Worm (Caenorhabditis elegans) whole organism, L3 larva: ENCODE results near the gene ZK899.3.

ENCODE experiments used
- ama-1 ChIP-seq: fragments of 150-350 bp; optimal IDR thresholded peaks from 2 replicates; lab custom pipeline; 2018
- elt-3 ChIP-seq, 3 experiments: fragments of 150-350 bp in 1 of 3; sonication (generic microtip) in 2 of 3; optimal IDR thresholded peaks; 2 replicates in 2 of 3; 4 replicates in 1 of 3; lab custom pipeline; 2014 to 2017; ENCODE audit warnings: missing biosample characterization in 3 of 3, missing genetic modification characterization in 3 of 3
- nfya-1 ChIP-seq: sonication (generic microtip); optimal IDR thresholded peaks from 2 replicates; lab custom pipeline; 2017; ENCODE audit warnings: missing genetic modification characterization, mild to moderate bottlenecking, missing compliant biosample characterization, antibody characterized with exemption, moderate library complexity; ENCODE audit not compliant: insufficient read depth
- nhr-237 ChIP-seq: fragments of 150-350 bp; optimal IDR thresholded peaks from 2 replicates; lab custom pipeline; 2014; ENCODE audit warnings: missing biosample characterization, missing genetic modification characterization
- skn-1 ChIP-seq: fragments of 150-350 bp; optimal IDR thresholded peaks from 2 replicates; lab custom pipeline; 2014; ENCODE audit warnings: missing biosample characterization, missing genetic modification characterization
- unc-62 ChIP-seq: fragments of 150-350 bp; sonication (generic microtip); optimal IDR thresholded peaks from 4 replicates; lab custom pipeline; 2014; ENCODE audit warnings: missing biosample characterization, missing genetic modification reagents, missing genetic modification characterization
- zag-1 ChIP-seq: fragments of 150-350 bp; optimal IDR thresholded peaks from 2 replicates; lab custom pipeline; 2014; ENCODE audit warnings: missing biosample characterization, missing genetic modification characterization

ce11 chrX:9476752-9477151 is 23.8 kb downstream of the ZK899.3 start:
- TF ChIP-seq nfya-1 (tag; lab: Kevin White, UChicago) (no peak), nhr-237 (no peak), elt-3 (tag; optimal IDR thresholded peaks at IDR 0.05; lab: Kevin White, UChicago) (no peak), zag-1 (no peak), skn-1 (no peak), unc-62 (GFP tag; lab: Kevin White, UChicago) (no peak), ama-1 (no peak)
